Fruit fly (Drosophila melanogaster) whole organism, embryonic: ENCODE measurements around the gene CG31038.
A peak's percentile ranks its signal among the peaks of the same experiment; 100 is the strongest.

Source experiments
- Adf1 ChIP-seq: fragments of 200-800 bp; sonication (Bioruptor generic); IDR thresholded peaks from 2 replicates; pipeline ENCODE4 v1.3.6; 2022; ENCODE audit warnings: missing biosample characterization, missing genetic modification characterization
- Asciz ChIP-seq: fragments of 200-800 bp; sonication (Bioruptor generic); optimal IDR thresholded peaks from 2 replicates; lab custom pipeline; 2017; ENCODE audit warnings: missing biosample characterization, mild to moderate bottlenecking, missing genetic modification characterization, missing genetic modification reagents
- Bdp1 ChIP-seq: fragments of 200-800 bp; sonication (Bioruptor generic); optimal IDR thresholded peaks from 3 replicates; lab custom pipeline; 2016; ENCODE audit warnings: missing biosample characterization, missing genetic modification characterization
- Bgb ChIP-seq: fragments of 200-800 bp; sonication (Bioruptor generic); IDR thresholded peaks from 2 replicates; pipeline ENCODE4 v1.3.6; 2022; ENCODE audit warnings: missing biosample characterization, missing genetic modification characterization; ENCODE audit not compliant: partially characterized antibody
- Bteb2 ChIP-seq: fragments of 200-800 bp; sonication (Bioruptor generic); optimal IDR thresholded peaks from 2 replicates; lab custom pipeline; 2016; ENCODE audit warnings: missing biosample characterization, missing genetic modification characterization
- CG10209 ChIP-seq: fragments of 200-800 bp; sonication (Bioruptor generic); optimal IDR thresholded peaks from 3 replicates; lab custom pipeline; 2017; ENCODE audit warnings: missing biosample characterization, mild to moderate bottlenecking, missing genetic modification characterization, missing genetic modification reagents
- CG1024 ChIP-seq: fragments of 200-800 bp; sonication (Bioruptor generic); IDR thresholded peaks from 2 replicates; pipeline ENCODE4 v1.3.6; 2022; ENCODE audit warnings: missing biosample characterization, missing genetic modification characterization
- CG10543 ChIP-seq: fragments of 200-800 bp; sonication (Bioruptor generic); optimal IDR thresholded peaks from 3 replicates; lab custom pipeline; 2017; ENCODE audit warnings: missing biosample characterization, mild to moderate bottlenecking, missing genetic modification characterization, moderate library complexity
- CG11723 ChIP-seq: fragments of 200-800 bp; sonication (Bioruptor generic); optimal IDR thresholded peaks from 2 replicates; lab custom pipeline; 2017; ENCODE audit warnings: missing biosample characterization, mild to moderate bottlenecking, missing genetic modification characterization
- CG12155 ChIP-seq: fragments of 200-800 bp; sonication (Bioruptor generic); optimal IDR thresholded peaks from 3 replicates; lab custom pipeline; 2016; ENCODE audit warnings: missing biosample characterization, missing genetic modification characterization
- CG13287 ChIP-seq: fragments of 200-800 bp; sonication (Bioruptor generic); IDR thresholded peaks from 2 replicates; pipeline ENCODE4 v1.3.6; 2022; ENCODE audit warnings: missing biosample characterization, missing genetic modification characterization; ENCODE audit not compliant: partially characterized antibody
- CG14441 ChIP-seq: fragments of 200-800 bp; sonication (Bioruptor generic); IDR thresholded peaks from 2 replicates; pipeline ENCODE4 v1.3.6; 2022; ENCODE audit warnings: missing biosample characterization, missing genetic modification characterization
- CG15269 ChIP-seq: fragments of 200-800 bp; sonication (Bioruptor generic); optimal IDR thresholded peaks from 2 replicates; lab custom pipeline; 2018; ENCODE audit warnings: missing biosample characterization, mild to moderate bottlenecking, missing genetic modification characterization, moderate library complexity
- CG1647 ChIP-seq: fragments of 200-800 bp; sonication (Bioruptor generic); optimal IDR thresholded peaks from 3 replicates; lab custom pipeline; 2016; ENCODE audit warnings: missing biosample characterization, missing genetic modification characterization
- CG16813 ChIP-seq: fragments of 200-800 bp; sonication (Bioruptor generic); IDR thresholded peaks from 3 replicates; pipeline ENCODE4 v1.3.6; 2022; ENCODE audit warnings: missing biosample characterization, missing genetic modification characterization; ENCODE audit not compliant: partially characterized antibody
- CG17328 ChIP-seq: fragments of 200-800 bp; sonication (Bioruptor generic); IDR thresholded peaks from 2 replicates; pipeline ENCODE4 v1.3.6; 2022; ENCODE audit warnings: missing biosample characterization, missing genetic modification characterization
- CG17361 ChIP-seq: fragments of 200-800 bp; sonication (Bioruptor generic); IDR thresholded peaks from 3 replicates; pipeline ENCODE4 v1.3.6; 2022; ENCODE audit warnings: missing biosample characterization, missing genetic modification characterization
- CG18599 ChIP-seq: fragments of 200-800 bp; sonication (Bioruptor generic); optimal IDR thresholded peaks from 3 replicates; lab custom pipeline; 2017; ENCODE audit warnings: missing biosample characterization, missing genetic modification characterization, mild to moderate bottlenecking, moderate library complexity, missing genetic modification reagents
- CG32767 ChIP-seq: fragments of 200-800 bp; sonication (Bioruptor generic); IDR thresholded peaks from 2 replicates; pipeline ENCODE4 v1.3.6; 2022; ENCODE audit warnings: missing biosample characterization, missing genetic modification characterization
- CG3407 ChIP-seq: fragments of 200-800 bp; sonication (Bioruptor generic); optimal IDR thresholded peaks from 2 replicates; lab custom pipeline; 2018; ENCODE audit warnings: missing biosample characterization, mild to moderate bottlenecking, missing genetic modification characterization
- CG3847 ChIP-seq: fragments of 200-800 bp; sonication (Bioruptor generic); IDR thresholded peaks from 2 replicates; pipeline ENCODE4 v1.3.6; 2022; ENCODE audit warnings: missing biosample characterization, missing genetic modification characterization
- CG43689 ChIP-seq: fragments of 200-800 bp; sonication (Bioruptor generic); IDR thresholded peaks from 2 replicates; pipeline ENCODE4 v1.3.6; 2022; ENCODE audit warnings: missing biosample characterization, missing genetic modification characterization
- CG4820 ChIP-seq: fragments of 200-800 bp; sonication (Bioruptor generic); optimal IDR thresholded peaks from 3 replicates; lab custom pipeline; 2016; ENCODE audit warnings: missing biosample characterization, missing genetic modification characterization
- CG7372 ChIP-seq: fragments of 200-800 bp; sonication (Bioruptor generic); IDR thresholded peaks from 2 replicates; pipeline ENCODE4 v1.3.6; 2022; ENCODE audit warnings: missing biosample characterization, missing genetic modification characterization
- CG7987 ChIP-seq: fragments of 200-800 bp; sonication (Bioruptor generic); optimal IDR thresholded peaks from 2 replicates; lab custom pipeline; 2018; ENCODE audit warnings: missing biosample characterization, mild to moderate bottlenecking, missing genetic modification characterization, moderate library complexity
- CG8944 ChIP-seq: fragments of 200-800 bp; sonication (Bioruptor generic); optimal IDR thresholded peaks from 3 replicates; lab custom pipeline; 2016; ENCODE audit warnings: missing biosample characterization, missing genetic modification characterization
- CoRest ChIP-seq: fragments of 200-800 bp; sonication (Bioruptor generic); optimal IDR thresholded peaks from 3 replicates; lab custom pipeline; 2018; ENCODE audit warnings: missing biosample characterization, mild to moderate bottlenecking, missing genetic modification characterization, moderate library complexity
- D ChIP-seq, 2 experiments: fragments of 200-800 bp in 1 of 2; fragments of >200 bp in 1 of 2; sonication (Bioruptor generic) in 1 of 2; optimal IDR thresholded peaks; 2 replicates in 1 of 2; 3 replicates in 1 of 2; lab custom pipeline; 2017; ENCODE audit warnings: mild to moderate bottlenecking in 1 of 2, missing biosample characterization in 1 of 2, missing genetic modification characterization in 1 of 2, missing genetic modification reagents in 1 of 2
- Dek ChIP-seq: fragments of 200-800 bp; sonication (Bioruptor generic); optimal IDR thresholded peaks from 3 replicates; lab custom pipeline; 2019; ENCODE audit warnings: missing biosample characterization, mild to moderate bottlenecking, missing genetic modification characterization, moderate library complexity
- HLH54F ChIP-seq: fragments of 200-800 bp; sonication (Bioruptor generic); optimal IDR thresholded peaks from 3 replicates; lab custom pipeline; 2016; ENCODE audit warnings: missing biosample characterization, missing genetic modification characterization
- Hmr ChIP-seq: fragments of 200-800 bp; sonication (Bioruptor generic); optimal IDR thresholded peaks from 3 replicates; lab custom pipeline; 2017; ENCODE audit warnings: mild to moderate bottlenecking, missing biosample characterization, missing genetic modification reagents, missing genetic modification characterization
- Hsf ChIP-seq: fragments of 200-800 bp; sonication (Bioruptor generic); optimal IDR thresholded peaks from 3 replicates; lab custom pipeline; 2016; ENCODE audit warnings: missing biosample characterization, missing genetic modification characterization
- Mrtf ChIP-seq: fragments of 200-800 bp; sonication (Bioruptor generic); IDR thresholded peaks from 3 replicates; pipeline ENCODE4 v1.3.6; 2022; ENCODE audit warnings: missing biosample characterization, missing genetic modification characterization
- Six4 ChIP-seq: fragments of 200-800 bp; sonication (Bioruptor generic); optimal IDR thresholded peaks from 2 replicates; lab custom pipeline; 2016; ENCODE audit warnings: missing biosample characterization, missing genetic modification characterization
- Sox102F ChIP-seq: fragments of 200-800 bp; sonication (Bioruptor generic); optimal IDR thresholded peaks from 2 replicates; lab custom pipeline; 2018; ENCODE audit warnings: missing biosample characterization, mild to moderate bottlenecking, missing genetic modification characterization, moderate library complexity
- Sry-δ ChIP-seq: fragments of 200-800 bp; sonication (Bioruptor generic); optimal IDR thresholded peaks from 2 replicates; lab custom pipeline; 2016; ENCODE audit warnings: missing biosample characterization, missing genetic modification characterization
- crc ChIP-seq: fragments of 200-800 bp; sonication (Bioruptor generic); optimal IDR thresholded peaks from 2 replicates; lab custom pipeline; 2016; ENCODE audit warnings: missing biosample characterization, missing genetic modification characterization
- dm ChIP-seq: fragments of 200-800 bp; sonication (Bioruptor generic); optimal IDR thresholded peaks from 3 replicates; lab custom pipeline; 2016; ENCODE audit warnings: missing biosample characterization, missing genetic modification characterization
- eyg ChIP-seq: fragments of 200-800 bp; sonication (Bioruptor generic); optimal IDR thresholded peaks from 3 replicates; lab custom pipeline; 2016; ENCODE audit warnings: missing biosample characterization, missing genetic modification characterization
- her ChIP-seq: fragments of 200-800 bp; sonication (Bioruptor generic); optimal IDR thresholded peaks from 2 replicates; lab custom pipeline; 2016; ENCODE audit warnings: missing biosample characterization, missing genetic modification characterization
- kay ChIP-seq: fragments of 200-800 bp; sonication (Bioruptor generic); optimal IDR thresholded peaks from 2 replicates; lab custom pipeline; 2016; ENCODE audit warnings: missing biosample characterization, missing genetic modification characterization
- lilli ChIP-seq: fragments of 200-800 bp; sonication (Bioruptor generic); optimal IDR thresholded peaks from 3 replicates; lab custom pipeline; 2016; ENCODE audit warnings: missing biosample characterization, missing genetic modification characterization
- mld ChIP-seq: fragments of 200-800 bp; sonication (Bioruptor generic); IDR thresholded peaks from 3 replicates; pipeline ENCODE4 v1.3.6; 2022; ENCODE audit warnings: missing biosample characterization, missing genetic modification characterization; ENCODE audit not compliant: partially characterized antibody
- pum ChIP-seq: fragments of 200-800 bp; sonication (Bioruptor generic); optimal IDR thresholded peaks from 2 replicates; lab custom pipeline; 2016; ENCODE audit warnings: missing biosample characterization, missing genetic modification characterization
- repo ChIP-seq: fragments of 200-800 bp; sonication (Bioruptor generic); optimal IDR thresholded peaks from 2 replicates; lab custom pipeline; 2016; ENCODE audit warnings: missing biosample characterization, missing genetic modification characterization
- seq ChIP-seq: fragments of 200-800 bp; sonication (Bioruptor generic); IDR thresholded peaks from 2 replicates; pipeline ENCODE4 v1.3.6; 2022; ENCODE audit warnings: missing biosample characterization, missing genetic modification characterization
- sima ChIP-seq: fragments of 200-800 bp; sonication (Bioruptor generic); optimal IDR thresholded peaks from 2 replicates; lab custom pipeline; 2016; ENCODE audit warnings: missing biosample characterization, missing genetic modification characterization
- sob ChIP-seq: fragments of 200-800 bp; sonication (Bioruptor generic); IDR thresholded peaks from 2 replicates; pipeline ENCODE4 v1.3.6; 2022; ENCODE audit warnings: missing biosample characterization, missing genetic modification characterization
- tin ChIP-seq: fragments of 200-800 bp; sonication (Bioruptor generic); optimal IDR thresholded peaks from 3 replicates; lab custom pipeline; 2016; ENCODE audit warnings: missing biosample characterization, missing genetic modification characterization
- yki ChIP-seq: fragments of >200 bp; optimal IDR thresholded peaks from 3 replicates; lab custom pipeline; 2018
- z ChIP-seq: fragments of 200-800 bp; sonication (Bioruptor generic); IDR thresholded peaks from 3 replicates; pipeline ENCODE4 v1.3.6; 2022; ENCODE audit warnings: missing biosample characterization, missing genetic modification characterization

Gene CG31038

DNA sequence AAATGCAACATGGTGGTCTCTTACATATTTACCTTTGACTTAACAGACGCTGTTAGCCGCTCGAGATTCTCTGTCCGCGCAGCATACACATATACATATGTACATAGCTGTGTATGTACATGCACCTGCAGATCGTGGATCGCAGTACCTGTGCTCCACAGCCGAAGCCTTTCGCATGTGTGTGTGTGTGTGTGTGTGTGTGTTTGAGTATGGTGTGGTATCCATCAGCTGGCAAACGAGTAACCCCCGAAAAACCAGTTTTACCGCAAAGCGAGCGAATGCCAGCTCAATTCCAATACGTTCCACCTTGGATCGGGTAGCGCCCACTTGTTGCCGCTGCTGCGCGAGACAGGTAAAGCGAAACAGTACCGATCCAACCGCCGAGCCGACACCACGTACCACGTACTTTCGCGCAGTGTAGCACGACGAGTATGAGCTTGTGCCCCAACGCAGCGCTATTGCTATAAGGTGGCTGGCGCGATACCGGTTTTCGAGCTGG lies 35.5 kb upstream of the CG31038 start, which contains the start of gene Cad99C (continued):
- no peak for TF ChIP-seq CG32767 (GFP tag; lab: Robert Waterston, UW)
- no peak for TF ChIP-seq CG17328 (GFP tag; lab: Robert Waterston, UW)
- TF ChIP-seq CG10209 (GFP tag; lab: Kevin White, UChicago), result no peak
- TF ChIP-seq CG10543 (GFP tag; lab: Kevin White, UChicago), result peak; percentile 79
- peak; percentile 38 for TF ChIP-seq CG7987 (GFP tag; lab: Kevin White, UChicago)
- TF ChIP-seq Asciz (GFP tag; lab: Kevin White, UChicago), result no peak
- no peak for TF ChIP-seq kay (GFP tag; lab: Kevin White, UChicago)
- TF ChIP-seq eyg, result no peak
- TF ChIP-seq CoRest (tag; lab: Kevin White, UChicago), result no peak
- peak; percentile 44; the same call in 1 of the 2 replicates for TF ChIP-seq Bgb
- no peak for TF ChIP-seq CG43689 (GFP tag; lab: Robert Waterston, UW)
- peak; percentile 68 for TF ChIP-seq D (optimal IDR thresholded peaks at IDR 0.05; lab: Kevin White, UChicago)
- TF ChIP-seq D (GFP tag; optimal IDR thresholded peaks at IDR 0.05; lab: Kevin White, UChicago), result no peak
- no peak for TF ChIP-seq Dek (tag; lab: Kevin White, UChicago)
- TF ChIP-seq yki, result no peak
- TF ChIP-seq dm (GFP tag; lab: Kevin White, UChicago), result no peak
- no peak for TF ChIP-seq Hmr (GFP tag; lab: Kevin White, UChicago)
- TF ChIP-seq Six4 (GFP tag; lab: Kevin White, UChicago), result no peak
- no peak for TF ChIP-seq CG17361 (GFP tag; lab: Robert Waterston, UW)
- TF ChIP-seq mld (GFP tag; lab: Robert Waterston, UW), result 0 out of 3 replicates have a peak, but pooled peaks have one; percentile 33
- no peak for TF ChIP-seq CG14441 (GFP tag; lab: Robert Waterston, UW)
- no peak for TF ChIP-seq her
- no peak for TF ChIP-seq pum (GFP tag; lab: Kevin White, UChicago)
- 0 out of 2 replicates have a peak, but pooled peaks have one; percentile 15 for TF ChIP-seq CG3847 (GFP tag; lab: Robert Waterston, UW)
- no peak for TF ChIP-seq Sox102F
- no peak for TF ChIP-seq Bteb2 (GFP tag; lab: Kevin White, UChicago)
- TF ChIP-seq z (GFP tag; lab: Robert Waterston, UW), result peak; percentile 49; the same call in 1 of the 3 replicates
- TF ChIP-seq sob, result peak; percentile 36; the same call in 1 of the 2 replicates
- no peak; the same call in 1 of the 2 replicates for TF ChIP-seq seq (GFP tag; lab: Robert Waterston, UW)
- no peak for TF ChIP-seq CG1647 (GFP tag; lab: Kevin White, UChicago)
- no peak for TF ChIP-seq Mrtf (GFP tag; lab: Robert Waterston, UW)
- no peak for TF ChIP-seq CG18599 (GFP tag; lab: Kevin White, UChicago)
- TF ChIP-seq CG3407 (GFP tag; lab: Kevin White, UChicago), result no peak
- peak; percentile 24 for TF ChIP-seq CG12155 (GFP tag; lab: Kevin White, UChicago)
- no peak for TF ChIP-seq lilli (GFP tag; lab: Kevin White, UChicago)
- TF ChIP-seq Sry-δ (GFP tag; lab: Kevin White, UChicago), result no peak
- no peak for TF ChIP-seq CG16813 (GFP tag; lab: Robert Waterston, UW)
- peak; percentile 21; the same call in 1 of the 2 replicates for TF ChIP-seq CG13287
- TF ChIP-seq Adf1, result peak; percentile 36; the same call in 1 of the 2 replicates
- TF ChIP-seq CG11723 (GFP tag; lab: Kevin White, UChicago), result no peak
- TF ChIP-seq Hsf (GFP tag; lab: Kevin White, UChicago), result no peak
- no peak for TF ChIP-seq CG8944
- no peak for TF ChIP-seq crc (GFP tag; lab: Kevin White, UChicago)
- no peak for TF ChIP-seq tin
- no peak for TF ChIP-seq CG1024 (GFP tag; lab: Robert Waterston, UW)
- no peak for TF ChIP-seq CG15269
- no peak for TF ChIP-seq repo (GFP tag; lab: Kevin White, UChicago)
- no peak for TF ChIP-seq CG7372 (GFP tag; lab: Robert Waterston, UW)
- no peak for TF ChIP-seq Bdp1 (GFP tag; lab: Kevin White, UChicago)
- TF ChIP-seq CG4820 (GFP tag; lab: Kevin White, UChicago), result no peak
- no peak for TF ChIP-seq sima (GFP tag; lab: Kevin White, UChicago)
- TF ChIP-seq HLH54F (GFP tag; lab: Kevin White, UChicago), result no peak
